Worm (Caenorhabditis elegans) whole organism, L3 larva: ENCODE results near the gene F31B9.3.

Experiments used
- ZK546.5 ChIP-seq: sonication (generic microtip); optimal IDR thresholded peaks from 2 replicates; lab custom pipeline; 2017; ENCODE audit warnings: missing biosample characterization, missing genetic modification characterization
- aly-2 ChIP-seq: fragments of 150-350 bp; optimal IDR thresholded peaks from 2 replicates; lab custom pipeline; 2014; ENCODE audit warnings: missing biosample characterization, missing genetic modification characterization
- ama-1 ChIP-seq: fragments of 150-350 bp; optimal IDR thresholded peaks from 2 replicates; lab custom pipeline; 2018
- ceh-28 ChIP-seq: fragments of 150-350 bp; optimal IDR thresholded peaks from 2 replicates; lab custom pipeline; 2014; ENCODE audit warnings: missing biosample characterization, missing genetic modification reagents, missing genetic modification characterization
- ceh-82 ChIP-seq: fragments of 150-350 bp; optimal IDR thresholded peaks from 2 replicates; lab custom pipeline; 2014; ENCODE audit warnings: missing biosample characterization, missing genetic modification characterization
- ceh-9 ChIP-seq: sonication (generic microtip); optimal IDR thresholded peaks from 2 replicates; lab custom pipeline; 2018; ENCODE audit warnings: missing biosample characterization, missing genetic modification characterization
- daf-12 ChIP-seq: fragments of 150-350 bp; optimal IDR thresholded peaks from 2 replicates; lab custom pipeline; 2014; ENCODE audit warnings: missing biosample characterization, missing genetic modification reagents, missing genetic modification characterization
- egl-5 ChIP-seq: fragments of 150-350 bp; optimal IDR thresholded peaks from 2 replicates; lab custom pipeline; 2017; ENCODE audit warnings: missing biosample characterization, missing genetic modification reagents, missing genetic modification characterization, inconsistent platforms
- elt-1 ChIP-seq: fragments of 150-350 bp; optimal IDR thresholded peaks from 2 replicates; lab custom pipeline; 2014; ENCODE audit warnings: missing biosample characterization, missing genetic modification characterization
- elt-2 ChIP-seq: sonication (generic microtip); optimal IDR thresholded peaks from 2 replicates; lab custom pipeline; 2016; ENCODE audit warnings: missing genetic modification reagents, mild to moderate bottlenecking, missing genetic modification characterization, missing compliant biosample characterization
- elt-3 ChIP-seq, 3 experiments: fragments of 150-350 bp in 1 of 3; sonication (generic microtip) in 2 of 3; optimal IDR thresholded peaks; 2 replicates in 2 of 3; 4 replicates in 1 of 3; lab custom pipeline; 2014 to 2017; ENCODE audit warnings: missing biosample characterization in 3 of 3, missing genetic modification characterization in 3 of 3
- eor-1 ChIP-seq, 2 experiments: fragments of 150-350 bp; optimal IDR thresholded peaks; 2 replicates each; lab custom pipeline; 2014 to 2018; ENCODE audit warnings: missing biosample characterization in 2 of 2, missing genetic modification characterization in 2 of 2
- fkh-2 ChIP-seq: fragments of 150-350 bp; optimal IDR thresholded peaks from 2 replicates; lab custom pipeline; 2014; ENCODE audit warnings: missing biosample characterization, missing genetic modification reagents, missing genetic modification characterization
- fos-1 ChIP-seq: fragments of 150-350 bp; optimal IDR thresholded peaks from 2 replicates; lab custom pipeline; 2014; ENCODE audit warnings: missing biosample characterization, missing genetic modification characterization
- hmg-11 ChIP-seq: sonication (generic microtip); optimal IDR thresholded peaks from 2 replicates; lab custom pipeline; 2016; ENCODE audit warnings: missing genetic modification characterization, missing compliant biosample characterization
- lin-39 ChIP-seq: fragments of 150-350 bp; optimal IDR thresholded peaks from 2 replicates; lab custom pipeline; 2018; ENCODE audit warnings: missing biosample characterization, missing genetic modification reagents, missing genetic modification characterization
- lsy-12 ChIP-seq: sonication (generic microtip); optimal IDR thresholded peaks from 2 replicates; lab custom pipeline; 2016; ENCODE audit warnings: mild to moderate bottlenecking, missing genetic modification characterization, missing compliant biosample characterization
- mdl-1 ChIP-seq: fragments of 150-350 bp; optimal IDR thresholded peaks from 2 replicates; lab custom pipeline; 2014; ENCODE audit warnings: missing biosample characterization, missing genetic modification characterization
- mml-1 ChIP-seq: fragments of 150-350 bp; sonication (generic microtip); optimal IDR thresholded peaks from 3 replicates; lab custom pipeline; 2014; ENCODE audit warnings: missing biosample characterization, missing genetic modification characterization
- nfya-1 ChIP-seq: sonication (generic microtip); optimal IDR thresholded peaks from 2 replicates; lab custom pipeline; 2017; ENCODE audit warnings: missing genetic modification characterization, mild to moderate bottlenecking, missing compliant biosample characterization, antibody characterized with exemption, moderate library complexity; ENCODE audit not compliant: insufficient read depth
- nhr-12 ChIP-seq: fragments of 150-350 bp; optimal IDR thresholded peaks from 2 replicates; lab custom pipeline; 2014; ENCODE audit warnings: missing biosample characterization, missing genetic modification characterization
- nhr-23 ChIP-seq: fragments of 150-350 bp; optimal IDR thresholded peaks from 2 replicates; lab custom pipeline; 2014; ENCODE audit warnings: missing biosample characterization, missing genetic modification reagents, missing genetic modification characterization
- nhr-237 ChIP-seq: fragments of 150-350 bp; optimal IDR thresholded peaks from 2 replicates; lab custom pipeline; 2014; ENCODE audit warnings: missing biosample characterization, missing genetic modification characterization
- nhr-25 ChIP-seq: sonication (generic microtip); optimal IDR thresholded peaks from 2 replicates; lab custom pipeline; 2017; ENCODE audit warnings: missing biosample characterization, missing genetic modification characterization
- nhr-43 ChIP-seq: sonication (generic microtip); optimal IDR thresholded peaks from 2 replicates; lab custom pipeline; 2016; ENCODE audit warnings: mild to moderate bottlenecking, missing genetic modification characterization, missing compliant biosample characterization; ENCODE audit not compliant: poor library complexity, severe bottlenecking
- nhr-67 ChIP-seq: fragments of 150-350 bp; optimal IDR thresholded peaks from 2 replicates; lab custom pipeline; 2014; ENCODE audit warnings: missing biosample characterization, missing genetic modification characterization
- nhr-76 ChIP-seq: fragments of 150-350 bp; sonication (generic microtip); optimal IDR thresholded peaks from 5 replicates; lab custom pipeline; 2014; ENCODE audit warnings: missing biosample characterization, missing genetic modification characterization
- nhr-77 ChIP-seq: fragments of 150-350 bp; optimal IDR thresholded peaks from 2 replicates; lab custom pipeline; 2014; ENCODE audit warnings: missing biosample characterization, missing genetic modification characterization
- pha-4 ChIP-seq: fragments of 150-350 bp; optimal IDR thresholded peaks from 2 replicates; lab custom pipeline; 2014; ENCODE audit warnings: missing biosample characterization, missing genetic modification reagents, missing genetic modification characterization
- pqm-1 ChIP-seq: fragments of 150-350 bp; optimal IDR thresholded peaks from 2 replicates; lab custom pipeline; 2017; ENCODE audit warnings: missing biosample characterization, missing genetic modification characterization, inconsistent platforms
- sea-2 ChIP-seq: fragments of 150-350 bp; sonication (generic microtip); optimal IDR thresholded peaks from 4 replicates; lab custom pipeline; 2014; ENCODE audit warnings: missing biosample characterization, missing genetic modification reagents, missing genetic modification characterization
- skn-1 ChIP-seq: fragments of 150-350 bp; optimal IDR thresholded peaks from 2 replicates; lab custom pipeline; 2014; ENCODE audit warnings: missing biosample characterization, missing genetic modification characterization
- snpc-4 ChIP-seq: fragments of 150-350 bp; optimal IDR thresholded peaks from 2 replicates; lab custom pipeline; 2014; ENCODE audit warnings: missing biosample characterization, missing genetic modification characterization
- unc-62 ChIP-seq: fragments of 150-350 bp; sonication (generic microtip); optimal IDR thresholded peaks from 4 replicates; lab custom pipeline; 2014; ENCODE audit warnings: missing biosample characterization, missing genetic modification reagents, missing genetic modification characterization
- zag-1 ChIP-seq: fragments of 150-350 bp; optimal IDR thresholded peaks from 2 replicates; lab custom pipeline; 2014; ENCODE audit warnings: missing biosample characterization, missing genetic modification characterization
- ztf-4 ChIP-seq: fragments of 150-350 bp; optimal IDR thresholded peaks from 2 replicates; lab custom pipeline; 2014; ENCODE audit warnings: missing biosample characterization, missing genetic modification characterization

Gene F31B9.3

DNA sequence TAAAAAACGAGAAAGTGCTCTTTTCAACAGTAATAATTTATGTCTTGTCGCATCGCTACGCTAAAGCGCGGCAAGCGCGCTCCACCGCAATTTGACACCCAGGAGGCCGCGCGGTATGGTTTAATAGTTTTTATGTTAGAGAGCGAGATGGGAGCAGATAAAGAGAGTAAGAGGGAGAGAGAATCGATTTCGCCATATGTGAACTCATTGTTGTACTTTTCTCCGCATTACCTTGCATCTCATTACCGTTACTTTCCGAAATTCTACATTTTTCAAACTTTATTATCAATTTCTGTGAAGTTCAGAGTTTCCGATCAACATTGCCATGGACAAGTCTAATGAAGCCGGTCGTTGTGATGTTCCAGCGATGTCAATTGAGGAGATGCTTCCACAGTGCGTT, at the start of gene F31B9.3:
F31B9.3 (plus strand) TSS at position 301 of the 400 bp plus-strand sequence.
- TF ChIP-seq pqm-1 (no peak), unc-62 (GFP tag; lab: Kevin White, UChicago) (no peak), fos-1 (tag; lab: Kevin White, UChicago) (no peak), elt-2 (no peak), nhr-23 (tag; lab: Kevin White, UChicago) (no peak), sea-2 (GFP tag; lab: Kevin White, UChicago) (no peak), skn-1 (no peak), mml-1 (no peak), nfya-1 (tag; lab: Kevin White, UChicago) (no peak), lin-39 (tag; lab: Kevin White, UChicago) (no peak), nhr-12 (no peak)

DNA sequence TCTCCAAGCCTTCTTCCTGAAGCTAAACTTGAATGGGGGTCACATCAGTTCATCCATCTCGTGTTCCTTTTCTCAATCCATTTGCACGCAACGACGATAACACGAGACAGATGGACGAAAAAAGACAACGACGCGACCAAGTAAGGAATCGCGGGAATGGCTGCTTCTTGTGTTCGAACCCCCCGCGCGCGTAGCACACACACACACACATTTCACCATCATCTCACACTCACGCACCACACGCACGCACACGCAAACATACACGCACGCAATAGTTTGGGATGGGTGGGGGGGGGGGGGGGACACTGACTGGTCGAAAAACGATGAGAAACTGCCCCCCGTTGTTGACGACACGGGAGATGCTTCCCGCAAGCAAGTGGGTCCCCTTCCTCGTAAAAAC, 46.6 kb upstream of the F31B9.3 start:
- TF ChIP-seq nhr-77 (tag; lab: Kevin White, UChicago) (no peak), nhr-25 (tag; lab: Kevin White, UChicago) (no peak), fkh-2 (tag; lab: Kevin White, UChicago) (no peak), snpc-4 (no peak), aly-2 (no peak), lin-39 (tag; lab: Kevin White, UChicago) (peak; percentile 53), hmg-11 (tag; lab: Kevin White, UChicago) (peak; percentile 5), lsy-12 (tag; lab: Kevin White, UChicago) (peak; percentile 41), elt-2 (no peak), daf-12 (tag; lab: Kevin White, UChicago) (no peak), eor-1 (tag; optimal IDR thresholded peaks at IDR 0.05; lab: Kevin White, UChicago) (no peak), unc-62 (GFP tag; lab: Kevin White, UChicago) (no peak), nhr-23 (tag; lab: Kevin White, UChicago) (no peak), ztf-4 (tag; lab: Kevin White, UChicago) (no peak), elt-3 (tag; optimal IDR thresholded peaks at IDR 0.05; lab: Kevin White, UChicago) (no peak)

DNA sequence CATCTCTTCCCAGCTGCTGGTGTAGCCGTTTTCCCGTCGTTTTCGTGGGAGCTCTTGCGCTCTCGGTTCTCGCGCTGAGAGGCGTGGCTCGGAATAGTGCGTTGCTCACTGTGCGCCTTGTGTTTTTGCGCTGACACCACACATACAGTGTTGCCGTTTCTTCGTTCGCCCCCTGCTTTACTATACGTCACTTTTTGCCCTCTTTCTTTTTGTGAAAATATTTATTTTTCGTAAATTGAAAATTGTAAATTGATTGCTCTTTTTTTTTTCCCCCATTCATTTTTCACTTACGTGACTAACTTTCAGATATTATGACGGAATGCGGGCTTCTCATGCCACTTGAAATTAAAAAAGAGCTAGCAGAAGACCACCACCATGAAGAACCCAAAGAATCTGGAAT, 44.8 kb upstream of the F31B9.3 start, which contains the start of gene gmeb-2:
gmeb-2 (plus strand) TSS at position 301 of the 400 bp plus-strand sequence.
- TF ChIP-seq lsy-12 (tag; lab: Kevin White, UChicago), result peak; percentile 17
- no peak for TF ChIP-seq skn-1
- TF ChIP-seq pha-4 (tag; lab: Kevin White, UChicago), result peak; percentile 4
- TF ChIP-seq daf-12 (tag; lab: Kevin White, UChicago), result no peak

DNA sequence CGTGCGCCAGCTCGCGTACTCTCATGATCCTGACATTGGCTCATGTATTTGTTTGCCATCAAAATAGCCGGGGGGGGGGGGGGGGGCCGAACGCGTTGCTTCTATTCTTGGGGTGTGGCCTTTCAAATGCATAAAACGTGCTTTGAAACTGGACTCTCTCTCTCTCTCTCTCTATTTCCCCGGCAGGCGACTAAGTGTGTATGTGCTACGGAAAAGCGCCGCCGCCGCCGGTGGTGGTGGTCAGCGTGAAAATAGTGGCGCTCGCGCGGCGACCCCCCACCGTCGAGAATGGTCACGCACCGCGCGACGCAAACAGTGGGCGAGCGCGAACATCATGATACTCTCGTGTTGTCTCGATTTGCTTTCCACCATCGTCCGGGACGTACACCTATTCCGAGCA, 42.5 kb upstream of the F31B9.3 start:
- no peak for TF ChIP-seq ama-1
- no peak for TF ChIP-seq ZK546.5 (tag; lab: Kevin White, UChicago)
- peak; percentile 49 for TF ChIP-seq lsy-12 (tag; lab: Kevin White, UChicago)

DNA sequence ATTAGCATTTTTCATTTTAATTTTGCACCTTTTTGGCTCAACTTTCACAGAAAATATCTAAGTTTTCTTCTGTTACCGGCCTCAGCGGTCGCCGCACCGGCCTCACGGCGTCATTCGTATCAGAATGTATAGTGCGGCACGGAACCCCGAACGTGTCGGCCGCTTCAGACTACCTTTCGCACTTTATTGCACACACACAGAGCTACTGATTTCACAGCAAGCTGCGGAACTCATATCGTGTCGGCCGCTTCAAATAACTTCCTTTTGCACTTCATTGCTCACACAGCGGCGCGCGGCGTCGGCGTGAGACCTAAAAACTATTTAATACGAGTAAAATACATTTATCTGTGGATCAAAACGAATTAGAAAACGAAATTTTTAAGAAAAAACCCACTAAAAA, 39.1 kb upstream of the F31B9.3 start:
- no peak for TF ChIP-seq nhr-237
- no peak for TF ChIP-seq mdl-1

DNA sequence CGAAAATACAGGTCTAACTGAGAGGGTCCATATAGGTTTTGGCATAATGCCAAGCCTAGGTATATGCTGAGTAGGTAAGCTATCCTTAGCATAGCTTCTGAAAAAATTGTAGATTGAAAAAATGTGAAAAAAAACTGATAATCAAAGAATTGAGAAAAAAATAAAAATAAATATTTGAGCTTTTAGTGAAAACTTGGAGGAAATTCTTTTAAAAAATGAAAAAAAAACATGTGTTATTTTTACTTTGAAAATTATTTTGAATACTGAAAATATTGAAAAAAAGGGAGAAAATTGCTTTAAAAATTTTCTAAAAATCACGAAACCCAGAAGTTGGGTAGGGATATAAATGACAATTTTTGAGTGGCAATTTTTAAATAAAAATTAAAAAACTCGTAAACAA, 36.0 kb upstream of the F31B9.3 start, which contains the start of gene F53H4.3:
F53H4.3 (minus strand) TSS at position 101 of the 400 bp plus-strand sequence.
- TF ChIP-seq zag-1 (no peak), ceh-28 (tag; lab: Kevin White, UChicago) (no peak), nhr-23 (tag; lab: Kevin White, UChicago) (no peak), fkh-2 (tag; lab: Kevin White, UChicago) (no peak), nhr-76 (tag; lab: Kevin White, UChicago) (no peak), nhr-43 (tag; lab: Kevin White, UChicago) (no peak), daf-12 (tag; lab: Kevin White, UChicago) (no peak), egl-5 (tag; lab: Kevin White, UChicago) (no peak), sea-2 (GFP tag; lab: Kevin White, UChicago) (no peak), ceh-9 (tag; lab: Kevin White, UChicago) (no peak), ceh-82 (tag; lab: Kevin White, UChicago) (no peak), elt-1 (tag; lab: Kevin White, UChicago) (no peak), nhr-67 (tag; lab: Kevin White, UChicago) (no peak)
- TF ChIP-seq, all 47 proteins: peak for 0
